Worm (Caenorhabditis elegans): ENCODE measurements around the gene C14C11.1.

The C14C11.1 gene

ce11 chrV:5677947-5678346, 14.5 kb downstream of the C14C11.1 start:
- TF ChIP-seq ctbp-1 (GFP tag; IDR thresholded peaks at IDR 0.05), result no peak
- TF ChIP-seq ZK546.5 (tag; optimal IDR thresholded peaks at IDR 0.05), result no peak
- no peak for TF ChIP-seq mdt-29 (GFP tag; IDR thresholded peaks at IDR 0.05)
- no peak for TF ChIP-seq hlh-30 (tag; optimal IDR thresholded peaks at IDR 0.05; ENCODE audit: insufficient read depth)
- TF ChIP-seq aha-1 (tag), result peak; percentile 93

DNA sequence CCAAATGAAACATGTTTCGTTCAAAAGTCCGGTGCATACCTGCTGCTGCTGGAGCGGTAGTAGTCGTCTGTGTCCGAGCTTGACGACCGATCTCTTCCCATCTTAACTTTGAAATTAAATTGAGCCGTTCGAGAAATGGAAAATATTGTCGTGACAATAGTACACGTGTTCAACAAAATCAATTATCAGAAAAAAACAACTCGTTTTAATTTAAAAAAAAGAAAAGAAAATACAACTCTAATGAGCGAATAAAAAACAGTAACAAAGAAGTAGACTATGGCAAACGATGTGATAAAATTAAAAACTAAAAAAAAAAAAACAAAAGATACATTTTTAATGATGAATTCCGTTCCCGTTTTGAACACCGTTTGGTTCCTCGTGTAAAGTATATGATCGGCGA, 19.1 kb downstream of the C14C11.1 start, which contains the start of gene prp-39:
prp-39 (minus strand) TSS at position 101 of the 400 bp plus-strand sequence.
- TF ChIP-seq spr-1 (tag; optimal IDR thresholded peaks at IDR 0.05) (no peak), ama-1 (optimal IDR thresholded peaks at IDR 0.05) (peak; percentile 45), lsy-2 (tag; optimal IDR thresholded peaks at IDR 0.05) (no peak), daf-16 (GFP tag; optimal IDR thresholded peaks at IDR 0.05) (no peak), daf-16 (tag; optimal IDR thresholded peaks at IDR 0.05) (peak; percentile 1)

DNA sequence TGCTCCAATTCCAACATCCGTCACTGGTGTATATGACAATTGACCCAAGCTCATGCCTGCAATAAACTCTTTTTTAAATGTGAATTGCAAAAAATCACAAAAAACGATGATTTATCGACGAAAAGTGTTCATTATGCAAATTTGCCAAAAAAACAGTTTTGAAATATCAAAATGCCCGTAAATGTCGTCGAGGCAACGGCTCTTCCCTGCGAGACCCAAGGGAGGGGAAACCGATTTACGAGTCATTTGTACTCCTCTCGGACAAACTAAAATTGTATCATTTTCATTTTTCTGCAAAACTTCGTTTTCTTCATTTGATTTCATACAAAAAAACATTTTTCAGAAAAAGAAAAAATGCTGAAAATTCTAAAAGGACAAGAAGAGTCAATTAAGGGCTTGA, 21.1 kb downstream of the C14C11.1 start, which contains the start of the genes hmgs-1 and F25B4.4:
hmgs-1 (minus strand) TSS at position 56 of the 400 bp plus-strand sequence.
F25B4.4 (plus strand) TSS at position 340 of the 400 bp plus-strand sequence.
- peak; percentile 76; the same call in 1 of the 2 replicates for TF ChIP-seq pha-4 (GFP tag; IDR thresholded peaks at IDR 0.05)
- TF ChIP-seq pha-4 (tag; optimal IDR thresholded peaks at IDR 0.05), result peak; percentile 77
- TF ChIP-seq ztf-11 (tag; optimal IDR thresholded peaks at IDR 0.05), result no peak
- TF ChIP-seq sdz-12 (GFP tag; optimal IDR thresholded peaks at IDR 0.05), result no peak
- TF ChIP-seq saeg-2 (GFP tag; IDR thresholded peaks at IDR 0.05), result no peak
- no peak for TF ChIP-seq D1046.2 (GFP tag; IDR thresholded peaks at IDR 0.05)
- no peak for TF ChIP-seq lir-3 (tag; optimal IDR thresholded peaks at IDR 0.05)
- TF ChIP-seq hlh-11 (tag; optimal IDR thresholded peaks at IDR 0.05), result peak; percentile 83
- no peak for TF ChIP-seq zip-11 (GFP tag; IDR thresholded peaks at IDR 0.05)
- TF ChIP-seq arid-1 (GFP tag; conservative IDR thresholded peaks at IDR 0.05), result peak; percentile 33; the same call in 1 of the 2 replicates
- peak; percentile 99 for TF ChIP-seq R02D3.7 (tag; optimal IDR thresholded peaks at IDR 0.05)
- no peak for TF ChIP-seq pqm-1 (tag; optimal IDR thresholded peaks at IDR 0.05)
- peak; percentile 85 for TF ChIP-seq hlh-30 (tag; optimal IDR thresholded peaks at IDR 0.05; ENCODE audit: insufficient read depth)
- no peak for TF ChIP-seq egl-43 (GFP tag; IDR thresholded peaks at IDR 0.05)
- no peak for TF ChIP-seq F26F4.8 (GFP tag; conservative IDR thresholded peaks at IDR 0.05)
- TF ChIP-seq snpc-1.2 (GFP tag; IDR thresholded peaks at IDR 0.05), result no peak
- peak; percentile 73 for TF ChIP-seq nhr-28 (tag; optimal IDR thresholded peaks at IDR 0.05)
- peak; percentile 81 to 95 for TF ChIP-seq lsy-2 (tag; optimal IDR thresholded peaks at IDR 0.05)
- TF ChIP-seq lin-38 (GFP tag; IDR thresholded peaks at IDR 0.05), result peak; percentile 87
- TF ChIP-seq ceh-20 (GFP tag; IDR thresholded peaks at IDR 0.05), result peak; percentile 50
- TF ChIP-seq vab-7 (GFP tag; IDR thresholded peaks at IDR 0.05), result 0 out of 2 replicates have a peak, but pooled peaks have one; percentile 41
- TF ChIP-seq ceh-28 (tag; optimal IDR thresholded peaks at IDR 0.05), result no peak
- TF ChIP-seq dmd-8 (GFP tag; IDR thresholded peaks at IDR 0.05), result no peak
- TF ChIP-seq dpl-1 (GFP tag; optimal IDR thresholded peaks at IDR 0.05), result peak; percentile 85
- no peak for TF ChIP-seq unc-39 (tag; optimal IDR thresholded peaks at IDR 0.05)
- TF ChIP-seq ceh-62 (tag; optimal IDR thresholded peaks at IDR 0.05), result no peak
- TF ChIP-seq ces-1 (GFP tag; optimal IDR thresholded peaks at IDR 0.05), result peak; percentile 7
- no peak for TF ChIP-seq daf-19 (GFP tag; conservative IDR thresholded peaks at IDR 0.05)
- peak; percentile 95 for TF ChIP-seq mep-1 (tag; optimal IDR thresholded peaks at IDR 0.05)
- TF ChIP-seq mxl-3 (GFP tag; optimal IDR thresholded peaks at IDR 0.05), result peak; percentile 10
- no peak for TF ChIP-seq ZK337.2 (GFP tag; IDR thresholded peaks at IDR 0.05)
- peak; percentile 62 for TF ChIP-seq ctbp-1 (GFP tag; IDR thresholded peaks at IDR 0.05)
- no peak for TF ChIP-seq mdt-29 (GFP tag; IDR thresholded peaks at IDR 0.05)
- TF ChIP-seq tag-97 (GFP tag; IDR thresholded peaks at IDR 0.05), result no peak
- TF ChIP-seq spr-1 (tag; optimal IDR thresholded peaks at IDR 0.05), result peak; percentile 48
- no peak for TF ChIP-seq zag-1 (tag; optimal IDR thresholded peaks at IDR 0.05)
- no peak for TF ChIP-seq skn-1 (tag; optimal IDR thresholded peaks at IDR 0.05)
- no peak for TF ChIP-seq cey-2 (tag; optimal IDR thresholded peaks at IDR 0.05; ENCODE audit: borderline replicate concordance, insufficient read depth)
- TF ChIP-seq F37D6.2 (tag; optimal IDR thresholded peaks at IDR 0.05), result peak; percentile 65
- TF ChIP-seq lin-15B (tag; optimal IDR thresholded peaks at IDR 0.05), result peak; percentile 26
- TF ChIP-seq lin-1 (GFP tag; IDR thresholded peaks at IDR 0.05), result no peak
- TF ChIP-seq daf-12 (tag; optimal IDR thresholded peaks at IDR 0.05), result no peak
- peak; percentile 85 for TF ChIP-seq T20F7.1 (GFP tag; optimal IDR thresholded peaks at IDR 0.05)

Data from whole organism, L4 larva.